Worm (Caenorhabditis elegans): ENCODE data around the gene C55C3.3.

Gene C55C3.3

DNA sequence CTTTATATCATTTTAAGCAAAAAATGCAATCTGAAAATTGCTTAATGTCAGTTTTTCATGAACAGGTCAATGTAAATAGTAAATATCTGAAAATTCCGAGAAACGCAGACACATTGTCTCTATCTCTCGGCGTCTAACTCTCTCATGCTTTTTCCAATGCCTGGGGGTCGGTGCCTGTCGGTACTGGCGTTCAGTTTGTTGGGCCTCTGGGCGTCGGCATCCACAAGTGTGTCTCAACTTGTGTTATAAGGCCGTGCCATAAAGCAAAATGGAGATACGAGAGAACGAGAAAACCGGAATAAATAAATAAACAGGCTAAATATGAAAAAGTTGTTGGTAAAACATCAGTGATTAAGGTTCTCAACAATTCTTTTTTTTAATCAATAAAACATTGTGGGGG lies 17.9 kb upstream of the C55C3.3 start (continued):
- TF ChIP-seq jun-1 (tag; optimal IDR thresholded peaks at IDR 0.05) (no peak), tag-97 (GFP tag; IDR thresholded peaks at IDR 0.05) (no peak), hlh-30 (tag; optimal IDR thresholded peaks at IDR 0.05; ENCODE audit: insufficient read depth) (peak; percentile 45), lin-38 (GFP tag; IDR thresholded peaks at IDR 0.05) (no peak), fos-1 (tag; optimal IDR thresholded peaks at IDR 0.05) (no peak), nhr-111 (GFP tag; optimal IDR thresholded peaks at IDR 0.05) (no peak), madf-9 (GFP tag; conservative IDR thresholded peaks at IDR 0.05) (no peak), nhr-28 (tag; optimal IDR thresholded peaks at IDR 0.05) (peak; percentile 50), ztf-7 (tag; optimal IDR thresholded peaks at IDR 0.05) (peak; percentile 42), ceh-82 (tag; optimal IDR thresholded peaks at IDR 0.05) (no peak), nhr-77 (tag; optimal IDR thresholded peaks at IDR 0.05) (peak; percentile 16), ceh-62 (tag; optimal IDR thresholded peaks at IDR 0.05) (no peak), mep-1 (tag; optimal IDR thresholded peaks at IDR 0.05) (peak; percentile 57), F44E2.7 (GFP tag; IDR thresholded peaks at IDR 0.05) (no peak), zfp-2 (tag; optimal IDR thresholded peaks at IDR 0.05) (no peak), madf-5 (GFP tag; IDR thresholded peaks at IDR 0.05) (0 out of 4 replicates have a peak, but pooled peaks of 1 of the 2 experiments have one; percentile 16), hlh-11 (tag; optimal IDR thresholded peaks at IDR 0.05) (peak; percentile 76), nhr-42 (GFP tag; IDR thresholded peaks at IDR 0.05) (no peak), Y5F2A.4 (GFP tag; optimal IDR thresholded peaks at IDR 0.05) (no peak), lir-3 (tag; optimal IDR thresholded peaks at IDR 0.05) (no peak), mxl-3 (GFP tag; optimal IDR thresholded peaks at IDR 0.05) (peak; percentile 16), dpl-1 (GFP tag; optimal IDR thresholded peaks at IDR 0.05) (peak; percentile 11), rbr-2 (tag; optimal IDR thresholded peaks at IDR 0.05) (peak; percentile 5), daf-12 (tag; optimal IDR thresholded peaks at IDR 0.05) (no peak), Y105C5A.15 (GFP tag; IDR thresholded peaks at IDR 0.05) (no peak), duxl-1 (tag; optimal IDR thresholded peaks at IDR 0.05; ENCODE audit: poor library complexity) (peak; percentile 15), T26A8.4 (GFP tag; IDR thresholded peaks at IDR 0.05) (no peak), dve-1 (tag; optimal IDR thresholded peaks at IDR 0.05; ENCODE audit: insufficient read depth) (peak; percentile 71), daf-16 (GFP tag; optimal IDR thresholded peaks at IDR 0.05) (peak in 1 of 2 experiments; percentile 86), daf-16 (tag; optimal IDR thresholded peaks at IDR 0.05) (peak; percentile 88), aha-1 (tag) (no peak), ZK546.5 (tag; optimal IDR thresholded peaks at IDR 0.05) (no peak), lin-1 (GFP tag; IDR thresholded peaks at IDR 0.05) (no peak), dmd-8 (GFP tag; IDR thresholded peaks at IDR 0.05) (no peak), ceh-20 (GFP tag; IDR thresholded peaks at IDR 0.05) (0 out of 2 replicates have a peak, but pooled peaks have one; percentile 17), spr-3 (GFP tag; optimal IDR thresholded peaks at IDR 0.05) (no peak), R02D3.7 (tag; optimal IDR thresholded peaks at IDR 0.05) (no peak), Y75B8A.6 (GFP tag; IDR thresholded peaks at IDR 0.05) (no peak), nhr-11 (tag; optimal IDR thresholded peaks at IDR 0.05) (peak; percentile 43), lin-29 (GFP tag; IDR thresholded peaks at IDR 0.05) (no peak), aly-2 (tag; optimal IDR thresholded peaks at IDR 0.05) (no peak), ceh-44 (GFP tag; IDR thresholded peaks at IDR 0.05) (no peak), php-3 (GFP tag; IDR thresholded peaks at IDR 0.05) (0 out of 2 replicates have a peak, but pooled peaks have one; percentile 54), zfp-3 (GFP tag; conservative IDR thresholded peaks at IDR 0.05) (no peak), hmg-1.1 (GFP tag; IDR thresholded peaks at IDR 0.05) (peak; percentile 40; the same call in 1 of the 2 replicates), arid-1 (GFP tag; conservative IDR thresholded peaks at IDR 0.05) (no peak), ctbp-1 (GFP tag; IDR thresholded peaks at IDR 0.05) (0 out of 2 replicates have a peak, but pooled peaks have one; percentile 19), ceh-32 (tag; optimal IDR thresholded peaks at IDR 0.05; ENCODE audit: poor library complexity) (no peak), dmd-6 (GFP tag; IDR thresholded peaks at IDR 0.05) (0 out of 2 replicates have a peak, but pooled peaks have one; percentile 18), zag-1 (tag; optimal IDR thresholded peaks at IDR 0.05) (no peak), F49E8.2 (tag; optimal IDR thresholded peaks at IDR 0.05; ENCODE audit: borderline replicate concordance) (no peak), T20F7.1 (GFP tag; optimal IDR thresholded peaks at IDR 0.05) (no peak)
